Fruit fly (Drosophila melanogaster): ENCODE results near the gene tsg.

tsg gene

dm6 chrX:12028825-12029514 is 40.2 kb upstream of the tsg start, which contains the start of gene Usp7 (continued):
- TF ChIP-seq shn (GFP tag; optimal IDR thresholded peaks at IDR 0.05) (no peak), ab (GFP tag; optimal IDR thresholded peaks at IDR 0.05) (no peak), Dfd (GFP tag; optimal IDR thresholded peaks at IDR 0.05) (no peak), Deaf1 (tag; optimal IDR thresholded peaks at IDR 0.05) (no peak), Optix (GFP tag; IDR thresholded peaks at IDR 0.05) (no peak), CG14050 (GFP tag; IDR thresholded peaks at IDR 0.05) (no peak), CG16863 (GFP tag; optimal IDR thresholded peaks at IDR 0.05) (no peak), Xrp1 (GFP tag; IDR thresholded peaks at IDR 0.05) (no peak), Lim3 (GFP tag; IDR thresholded peaks at IDR 0.05) (no peak), CG30403 (GFP tag; optimal IDR thresholded peaks at IDR 0.05) (peak; percentile 20), D (optimal IDR thresholded peaks at IDR 0.05) (no peak), D (GFP tag; optimal IDR thresholded peaks at IDR 0.05) (no peak), dan (GFP tag; IDR thresholded peaks at IDR 0.05) (no peak), YL-1 (GFP tag; optimal IDR thresholded peaks at IDR 0.05) (peak; percentile 73), Hr3 (GFP tag; optimal IDR thresholded peaks at IDR 0.05) (no peak), CG10654 (GFP tag; optimal IDR thresholded peaks at IDR 0.05) (no peak), CG4617 (GFP tag; optimal IDR thresholded peaks at IDR 0.05; ENCODE audit: borderline replicate concordance) (peak; percentile 26), dm (GFP tag; optimal IDR thresholded peaks at IDR 0.05) (peak; percentile 39), CG8478 (optimal IDR thresholded peaks at IDR 0.05) (no peak), CG18011 (GFP tag; optimal IDR thresholded peaks at IDR 0.05) (no peak), mirr (GFP tag; optimal IDR thresholded peaks at IDR 0.05) (no peak), wek (GFP tag; optimal IDR thresholded peaks at IDR 0.05) (no peak), CG12104 (GFP tag; optimal IDR thresholded peaks at IDR 0.05) (no peak), CG11247 (GFP tag; IDR thresholded peaks at IDR 0.05) (no peak), Dp (GFP tag; optimal IDR thresholded peaks at IDR 0.05) (peak; percentile 55), bsh (GFP tag; optimal IDR thresholded peaks at IDR 0.05) (no peak), Ssrp (tag; optimal IDR thresholded peaks at IDR 0.05) (no peak), kay (GFP tag; optimal IDR thresholded peaks at IDR 0.05) (no peak), CG13296 (GFP tag; optimal IDR thresholded peaks at IDR 0.05) (peak; percentile 32), CG2129 (GFP tag; IDR thresholded peaks at IDR 0.05; ENCODE audit: partially characterized antibody) (peak; percentile 83), Nf-YC (tag; optimal IDR thresholded peaks at IDR 0.05) (peak; percentile 25), Kr (GFP tag; optimal IDR thresholded peaks at IDR 0.05) (no peak), CG31224 (GFP tag; IDR thresholded peaks at IDR 0.05) (no peak), CG7357 (GFP tag; IDR thresholded peaks at IDR 0.05) (peak; percentile 51; the same call in 1 of the 3 replicates), CG6813 (GFP tag; optimal IDR thresholded peaks at IDR 0.05) (no peak), CG12071 (GFP tag; optimal IDR thresholded peaks at IDR 0.05) (no peak), inv (GFP tag; IDR thresholded peaks at IDR 0.05; ENCODE audit: partially characterized antibody) (peak; percentile 95), sisA (GFP tag; IDR thresholded peaks at IDR 0.05) (no peak), CG6175 (GFP tag; IDR thresholded peaks at IDR 0.05) (no peak), Xbp1 (GFP tag; optimal IDR thresholded peaks at IDR 0.05) (peak; percentile 35), Jarid2 (GFP tag; optimal IDR thresholded peaks at IDR 0.05) (no peak), CG8765 (GFP tag; IDR thresholded peaks at IDR 0.05) (no peak), Drgx (GFP tag; IDR thresholded peaks at IDR 0.05) (no peak), psq (GFP tag; optimal IDR thresholded peaks at IDR 0.05) (no peak), E2f1 (GFP tag; IDR thresholded peaks at IDR 0.05) (no peak), Taf1 (GFP tag; IDR thresholded peaks at IDR 0.05) (no peak), CG10321 (GFP tag; IDR thresholded peaks at IDR 0.05) (no peak), Nf-YA (GFP tag; IDR thresholded peaks at IDR 0.05) (no peak), B-H2 (GFP tag; optimal IDR thresholded peaks at IDR 0.05) (peak; percentile 8), CG9797 (GFP tag; optimal IDR thresholded peaks at IDR 0.05) (peak; percentile 41), CG9609 (GFP tag; optimal IDR thresholded peaks at IDR 0.05) (no peak), p53 (GFP tag; optimal IDR thresholded peaks at IDR 0.05) (no peak)
